Worm (Caenorhabditis elegans) whole organism, late embryonic: Measurements from ENCODE around the gene T05A8.1.

Experiments used
- C08G9.2 ChIP-seq: sonication (generic microtip); optimal IDR thresholded peaks from 2 replicates; lab custom pipeline; 2016; ENCODE audit warnings: mild to moderate bottlenecking, missing genetic modification characterization, moderate library complexity, missing compliant biosample characterization
- F13H6.1 ChIP-seq: sonication (generic microtip); optimal IDR thresholded peaks from 2 replicates; lab custom pipeline; 2016; ENCODE audit warnings: missing genetic modification characterization, missing compliant biosample characterization
- K02D7.2 ChIP-seq: sonication (generic microtip); optimal IDR thresholded peaks from 2 replicates; lab custom pipeline; 2017; ENCODE audit warnings: mild to moderate bottlenecking, missing genetic modification characterization, missing compliant biosample characterization
- K09A11.1 ChIP-seq: sonication (generic microtip); optimal IDR thresholded peaks from 2 replicates; lab custom pipeline; 2017; ENCODE audit warnings: antibody characterized with exemption, mild to moderate bottlenecking, missing genetic modification characterization, missing compliant biosample characterization; ENCODE audit not compliant: insufficient read depth
- Y22D7AL.16 ChIP-seq: sonication (generic microtip); optimal IDR thresholded peaks from 2 replicates; lab custom pipeline; 2016; ENCODE audit warnings: missing genetic modification characterization, missing compliant biosample characterization
- ahr-1 ChIP-seq: sonication (generic microtip); optimal IDR thresholded peaks from 2 replicates; lab custom pipeline; 2016; ENCODE audit warnings: missing genetic modification characterization, missing compliant biosample characterization
- ama-1 ChIP-seq: fragments of 150-350 bp; optimal IDR thresholded peaks from 2 replicates; lab custom pipeline; 2014
- ceh-14 ChIP-seq: sonication (generic microtip); optimal IDR thresholded peaks from 2 replicates; lab custom pipeline; 2016; ENCODE audit warnings: missing genotype, missing genetic modification characterization, missing compliant biosample characterization
- ceh-19 ChIP-seq: fragments of 200-800 bp; sonication (Bioruptor generic); optimal IDR thresholded peaks from 2 replicates; lab custom pipeline; 2018; ENCODE audit warnings: mild to moderate bottlenecking, missing genetic modification characterization, missing compliant biosample characterization
- ceh-2 ChIP-seq: sonication (generic microtip); optimal IDR thresholded peaks from 2 replicates; lab custom pipeline; 2016; ENCODE audit warnings: missing genotype, missing genetic modification characterization, missing compliant biosample characterization
- ceh-24 ChIP-seq: sonication (generic microtip); optimal IDR thresholded peaks from 2 replicates; lab custom pipeline; 2016; ENCODE audit warnings: mild to moderate bottlenecking, missing genetic modification characterization, missing compliant biosample characterization
- ceh-30 ChIP-seq: fragments of 150-350 bp; optimal IDR thresholded peaks from 2 replicates; lab custom pipeline; 2014; ENCODE audit warnings: missing biosample characterization, missing genetic modification characterization
- ceh-31 ChIP-seq: sonication (generic microtip); optimal IDR thresholded peaks from 2 replicates; lab custom pipeline; 2016; ENCODE audit warnings: missing genetic modification characterization, missing compliant biosample characterization
- ceh-34 ChIP-seq: sonication (generic microtip); optimal IDR thresholded peaks from 2 replicates; lab custom pipeline; 2016; ENCODE audit warnings: mild to moderate bottlenecking, missing genetic modification characterization, missing compliant biosample characterization
- ceh-45 ChIP-seq: fragments of 200-800 bp; sonication (Bioruptor generic); IDR thresholded peaks from 2 replicates; pipeline ENCODE4 v1.3.6; 2022; ENCODE audit warnings: missing genetic modification reagents, missing genetic modification characterization, missing compliant biosample characterization
- ceh-48 ChIP-seq: sonication (generic microtip); optimal IDR thresholded peaks from 2 replicates; lab custom pipeline; 2016; ENCODE audit warnings: missing genetic modification characterization, inconsistent platforms, missing compliant biosample characterization
- ceh-9 ChIP-seq: sonication (generic microtip); optimal IDR thresholded peaks from 2 replicates; lab custom pipeline; 2016; ENCODE audit warnings: mild to moderate bottlenecking, missing genetic modification characterization, inconsistent platforms, missing compliant biosample characterization
- che-1 ChIP-seq: sonication (generic microtip); optimal IDR thresholded peaks from 2 replicates; lab custom pipeline; 2016; ENCODE audit warnings: mild to moderate bottlenecking, missing genetic modification characterization, missing compliant biosample characterization
- elt-2 ChIP-seq: sonication (generic microtip); optimal IDR thresholded peaks from 2 replicates; lab custom pipeline; 2016; ENCODE audit warnings: missing genetic modification reagents, missing genetic modification characterization, missing compliant biosample characterization
- elt-4 ChIP-seq: sonication (generic microtip); optimal IDR thresholded peaks from 2 replicates; lab custom pipeline; 2016; ENCODE audit warnings: missing genetic modification characterization, missing compliant biosample characterization
- ets-4 ChIP-seq: sonication (generic microtip); optimal IDR thresholded peaks from 2 replicates; lab custom pipeline; 2016; ENCODE audit warnings: missing genetic modification characterization, missing compliant biosample characterization
- eyg-1 ChIP-seq: sonication (generic microtip); optimal IDR thresholded peaks from 2 replicates; lab custom pipeline; 2016; ENCODE audit warnings: missing genotype, missing genetic modification characterization, missing compliant biosample characterization
- fax-1 ChIP-seq: sonication (generic microtip); optimal IDR thresholded peaks from 2 replicates; lab custom pipeline; 2016; ENCODE audit warnings: missing genotype, missing genetic modification characterization, missing compliant biosample characterization
- fkh-10 ChIP-seq: fragments of 150-350 bp; optimal IDR thresholded peaks from 2 replicates; lab custom pipeline; 2014; ENCODE audit warnings: missing biosample characterization, missing genetic modification reagents, missing genetic modification characterization
- fkh-6 ChIP-seq: sonication (generic microtip); optimal IDR thresholded peaks from 2 replicates; lab custom pipeline; 2016; ENCODE audit warnings: missing genetic modification characterization, missing compliant biosample characterization
- gmeb-2 ChIP-seq: sonication (generic microtip); optimal IDR thresholded peaks from 2 replicates; lab custom pipeline; 2016; ENCODE audit warnings: missing genetic modification characterization, inconsistent platforms, missing compliant biosample characterization
- hlh-30 ChIP-seq: sonication (generic microtip); optimal IDR thresholded peaks from 2 replicates; lab custom pipeline; 2017; ENCODE audit warnings: antibody characterized with exemption, missing genetic modification characterization, missing compliant biosample characterization; ENCODE audit not compliant: insufficient read depth
- hlh-8 ChIP-seq: sonication (generic microtip); optimal IDR thresholded peaks from 2 replicates; lab custom pipeline; 2016; ENCODE audit warnings: missing genotype, missing genetic modification characterization, missing compliant biosample characterization
- lim-6 ChIP-seq: sonication (generic microtip); optimal IDR thresholded peaks from 2 replicates; lab custom pipeline; 2016; ENCODE audit warnings: missing genetic modification characterization, missing compliant biosample characterization
- mec-3 ChIP-seq: sonication (generic microtip); optimal IDR thresholded peaks from 2 replicates; lab custom pipeline; 2016; ENCODE audit warnings: borderline replicate concordance, missing genetic modification characterization, missing compliant biosample characterization
- nfya-1 ChIP-seq: sonication (generic microtip); optimal IDR thresholded peaks from 2 replicates; lab custom pipeline; 2017; ENCODE audit warnings: missing genetic modification characterization, mild to moderate bottlenecking, missing compliant biosample characterization, antibody characterized with exemption, moderate library complexity
- pat-9 ChIP-seq: fragments of 200-800 bp; sonication (Bioruptor generic); optimal IDR thresholded peaks from 2 replicates; lab custom pipeline; 2018; ENCODE audit warnings: mild to moderate bottlenecking, missing genetic modification characterization, moderate library complexity, missing compliant biosample characterization
- pax-1 ChIP-seq: fragments of 150-350 bp; optimal IDR thresholded peaks from 2 replicates; lab custom pipeline; 2014; ENCODE audit warnings: missing biosample characterization, missing genetic modification characterization
- pha-2 ChIP-seq: sonication (generic microtip); optimal IDR thresholded peaks from 2 replicates; lab custom pipeline; 2017; ENCODE audit warnings: mild to moderate bottlenecking, missing genetic modification characterization, missing compliant biosample characterization
- pha-4 ChIP-seq: fragments of 150-350 bp; optimal IDR thresholded peaks from 2 replicates; lab custom pipeline; 2018; ENCODE audit warnings: missing biosample characterization, missing genetic modification reagents, missing genetic modification characterization
- pros-1 ChIP-seq: fragments of 150-350 bp; optimal IDR thresholded peaks from 2 replicates; lab custom pipeline; 2014; ENCODE audit warnings: missing biosample characterization, missing genetic modification reagents, missing genetic modification characterization
- ref-2 ChIP-seq: sonication (generic microtip); optimal IDR thresholded peaks from 2 replicates; lab custom pipeline; 2016; ENCODE audit warnings: missing genetic modification characterization, missing compliant biosample characterization
- sox-4 ChIP-seq: sonication (generic microtip); optimal IDR thresholded peaks from 2 replicates; lab custom pipeline; 2017; ENCODE audit warnings: mild to moderate bottlenecking, missing genetic modification characterization, inconsistent platforms, missing compliant biosample characterization
- syd-9 ChIP-seq: sonication (generic microtip); optimal IDR thresholded peaks from 2 replicates; lab custom pipeline; 2016; ENCODE audit warnings: mild to moderate bottlenecking, missing genetic modification characterization, moderate library complexity, missing compliant biosample characterization
- tbx-2 ChIP-seq: sonication (generic microtip); optimal IDR thresholded peaks from 2 replicates; lab custom pipeline; 2016; ENCODE audit warnings: missing genetic modification characterization, missing compliant biosample characterization
- tbx-7 ChIP-seq: sonication (generic microtip); optimal IDR thresholded peaks from 2 replicates; lab custom pipeline; 2016; ENCODE audit warnings: missing genotype, missing genetic modification characterization, missing compliant biosample characterization
- unc-42 ChIP-seq: sonication (generic microtip); optimal IDR thresholded peaks from 2 replicates; lab custom pipeline; 2016; ENCODE audit warnings: missing genotype, missing genetic modification characterization, missing compliant biosample characterization
- zip-5 ChIP-seq: sonication (generic microtip); optimal IDR thresholded peaks from 2 replicates; lab custom pipeline; 2016; ENCODE audit warnings: missing genetic modification characterization, missing compliant biosample characterization

Gene T05A8.1

ce11 chrII:2754595-2754994 is 44.8 kb upstream of the T05A8.1 start:
- no peak for TF ChIP-seq hlh-30 (tag; lab: Kevin White, UChicago)
- peak; percentile 29 for TF ChIP-seq elt-4
- no peak for TF ChIP-seq che-1 (tag; lab: Kevin White, UChicago)

ce11 chrII:2752999-2753398 is 43.2 kb upstream of the T05A8.1 start, which contains the start of gene F29A7.3:
Gene F29A7.3 (plus strand): TSS chrII:2753299.
- TF ChIP-seq gmeb-2 (tag; lab: Kevin White, UChicago): no peak
- peak; percentile 8 for TF ChIP-seq ceh-48 (tag; lab: Kevin White, UChicago)

DNA sequence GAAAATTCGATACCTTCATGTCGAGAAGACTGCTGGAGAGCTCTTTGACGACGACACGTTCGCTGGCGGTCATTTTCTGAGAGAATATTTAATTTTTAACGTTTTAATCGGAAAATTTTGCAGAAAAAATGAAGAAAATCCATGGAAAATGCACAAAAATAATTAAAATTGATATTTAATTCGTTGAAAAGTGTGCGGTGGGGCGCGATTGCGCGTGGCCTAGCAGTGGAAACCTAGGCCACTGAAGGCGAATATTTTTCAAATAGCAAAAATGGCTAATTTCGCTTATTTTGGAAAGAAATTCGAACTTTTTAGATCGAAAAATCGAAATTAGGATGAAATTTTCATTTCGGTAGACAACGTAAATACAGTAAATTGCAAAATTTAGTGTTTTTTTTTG is 42.7 kb upstream of the T05A8.1 start, which contains the start of gene F29A7.6:
Gene F29A7.6 (minus strand): TSS at position 76 of the 400 bp plus-strand sequence.
- no peak for TF ChIP-seq ama-1 (lab: Kevin White, UChicago)
- TF ChIP-seq tbx-2 (tag; lab: Kevin White, UChicago): peak; percentile 77
- TF ChIP-seq ref-2 (tag; lab: Kevin White, UChicago): no peak
- peak; percentile 2 for TF ChIP-seq F13H6.1 (tag; lab: Kevin White, UChicago)
- TF ChIP-seq syd-9: no peak
- TF ChIP-seq sox-4: no peak
- no peak for TF ChIP-seq fkh-10
- no peak for TF ChIP-seq pax-1 (tag; lab: Kevin White, UChicago)
- TF ChIP-seq che-1 (tag; lab: Kevin White, UChicago): peak; percentile 2
- peak; percentile 51 for TF ChIP-seq zip-5 (tag; lab: Kevin White, UChicago)
- no peak for TF ChIP-seq ceh-9 (tag; lab: Kevin White, UChicago)
- TF ChIP-seq hlh-30 (tag; lab: Kevin White, UChicago): no peak
- no peak for TF ChIP-seq pha-2
- no peak for TF ChIP-seq elt-2 (tag; lab: Kevin White, UChicago)
- no peak for TF ChIP-seq pha-4 (tag; lab: Kevin White, UChicago)
- peak; percentile 24 for TF ChIP-seq nfya-1 (tag; lab: Kevin White, UChicago)
- TF ChIP-seq pat-9 (tag; lab: Kevin White, UChicago): no peak
- peak; percentile 4 for TF ChIP-seq eyg-1 (tag; lab: Kevin White, UChicago)
- no peak for TF ChIP-seq gmeb-2 (tag; lab: Kevin White, UChicago)
- peak; percentile 68 for TF ChIP-seq tbx-7
- TF ChIP-seq hlh-8 (tag; lab: Kevin White, UChicago): no peak
- no peak for TF ChIP-seq fkh-6 (tag; lab: Kevin White, UChicago)
- TF ChIP-seq ceh-34 (tag; lab: Kevin White, UChicago): peak; percentile 43
- TF ChIP-seq C08G9.2: peak; percentile 81
- TF ChIP-seq ets-4 (tag; lab: Kevin White, UChicago): peak; percentile 68
- no peak for TF ChIP-seq K02D7.2 (tag; lab: Kevin White, UChicago)
- no peak for TF ChIP-seq ahr-1 (tag; lab: Kevin White, UChicago)
- peak; percentile 85 for TF ChIP-seq ceh-31 (tag; lab: Kevin White, UChicago)
- TF ChIP-seq K09A11.1 (tag; lab: Kevin White, UChicago): no peak
- TF ChIP-seq ceh-19 (GFP tag; lab: Kevin White, UChicago): no peak
- TF ChIP-seq lim-6 (tag; lab: Kevin White, UChicago): peak; percentile 17
- no peak for TF ChIP-seq pros-1 (tag; lab: Kevin White, UChicago)
- TF ChIP-seq fax-1 (tag; lab: Kevin White, UChicago): peak; percentile 32
- TF ChIP-seq unc-42: peak; percentile 81
- TF ChIP-seq mec-3 (tag; lab: Kevin White, UChicago): no peak
- peak; percentile 75 for TF ChIP-seq ceh-2 (tag; lab: Kevin White, UChicago)
- TF ChIP-seq Y22D7AL.16 (tag; lab: Kevin White, UChicago): no peak
- TF ChIP-seq ceh-45 (GFP tag; lab: Robert Waterston, UW): no peak
- peak; percentile 16 for TF ChIP-seq ceh-30 (tag; lab: Kevin White, UChicago)
- no peak for TF ChIP-seq ceh-24 (tag; lab: Kevin White, UChicago)
- no peak for TF ChIP-seq ceh-48 (tag; lab: Kevin White, UChicago)
- peak; percentile 69 for TF ChIP-seq ceh-14
